Fruit fly (Drosophila melanogaster) whole organism, embryonic: ENCODE data around the gene LpR2.
A peak's percentile ranks its signal among the peaks of the same experiment; 100 is the strongest.

Source experiments
- ATbp ChIP-seq: fragments of 200-800 bp; sonication (Bioruptor generic); optimal IDR thresholded peaks from 2 replicates; lab custom pipeline; 2017; ENCODE audit warnings: missing biosample characterization, mild to moderate bottlenecking, missing genetic modification characterization, missing genetic modification reagents
- Abd-B ChIP-seq: fragments of 200-800 bp; sonication (Bioruptor generic); optimal IDR thresholded peaks from 2 replicates; lab custom pipeline; 2018; ENCODE audit warnings: missing biosample characterization, mild to moderate bottlenecking, missing genetic modification characterization, moderate library complexity
- C15 ChIP-seq: fragments of 200-800 bp; sonication (Bioruptor generic); IDR thresholded peaks from 3 replicates; pipeline ENCODE4 v1.3.6; 2022; ENCODE audit warnings: missing biosample characterization, missing genetic modification characterization
- CG10431 ChIP-seq: fragments of 200-800 bp; sonication (Bioruptor generic); optimal IDR thresholded peaks from 3 replicates; lab custom pipeline; 2018; ENCODE audit warnings: missing biosample characterization, mild to moderate bottlenecking, missing genetic modification characterization
- CG10565 ChIP-seq: fragments of 200-800 bp; sonication (Bioruptor generic); optimal IDR thresholded peaks from 3 replicates; lab custom pipeline; 2016; ENCODE audit warnings: missing biosample characterization, mild to moderate bottlenecking, missing genetic modification characterization
- CG10979 ChIP-seq: fragments of 200-800 bp; sonication (Bioruptor generic); optimal IDR thresholded peaks from 2 replicates; lab custom pipeline; 2018; ENCODE audit warnings: missing biosample characterization, mild to moderate bottlenecking, missing genetic modification characterization, moderate library complexity
- CG12744 ChIP-seq: fragments of 200-800 bp; sonication (Bioruptor generic); optimal IDR thresholded peaks from 2 replicates; lab custom pipeline; 2016; ENCODE audit warnings: missing biosample characterization, missing genetic modification characterization
- CG13624 ChIP-seq: fragments of 200-800 bp; sonication (Bioruptor generic); optimal IDR thresholded peaks from 2 replicates; lab custom pipeline; 2016; ENCODE audit warnings: missing biosample characterization, missing genetic modification characterization
- CG14050 ChIP-seq: fragments of 200-800 bp; sonication (Bioruptor generic); IDR thresholded peaks from 3 replicates; pipeline ENCODE4 v1.3.6; 2022; ENCODE audit warnings: missing biosample characterization, missing genetic modification characterization
- CG15269 ChIP-seq: fragments of 200-800 bp; sonication (Bioruptor generic); optimal IDR thresholded peaks from 2 replicates; lab custom pipeline; 2018; ENCODE audit warnings: missing biosample characterization, mild to moderate bottlenecking, missing genetic modification characterization, moderate library complexity
- CG15514 ChIP-seq: fragments of 200-800 bp; sonication (Bioruptor generic); optimal IDR thresholded peaks from 3 replicates; lab custom pipeline; 2017; ENCODE audit warnings: missing biosample characterization, missing genetic modification characterization, mild to moderate bottlenecking, moderate library complexity, missing genetic modification reagents
- CG3065 ChIP-seq: fragments of 200-800 bp; sonication (Bioruptor generic); optimal IDR thresholded peaks from 2 replicates; lab custom pipeline; 2016; ENCODE audit warnings: missing biosample characterization, missing genetic modification characterization
- CG4424 ChIP-seq: fragments of 200-800 bp; sonication (Bioruptor generic); optimal IDR thresholded peaks from 3 replicates; lab custom pipeline; 2016; ENCODE audit warnings: missing biosample characterization, missing genetic modification characterization
- CG4820 ChIP-seq: fragments of 200-800 bp; sonication (Bioruptor generic); optimal IDR thresholded peaks from 3 replicates; lab custom pipeline; 2016; ENCODE audit warnings: missing biosample characterization, missing genetic modification characterization
- CG6813 ChIP-seq: fragments of 200-800 bp; sonication (Bioruptor generic); optimal IDR thresholded peaks from 2 replicates; lab custom pipeline; 2017; ENCODE audit warnings: missing biosample characterization, missing genetic modification characterization, mild to moderate bottlenecking, moderate library complexity, missing genetic modification reagents
- CG7839 ChIP-seq: fragments of 200-800 bp; sonication (Bioruptor generic); optimal IDR thresholded peaks from 3 replicates; lab custom pipeline; 2018; ENCODE audit warnings: missing biosample characterization, mild to moderate bottlenecking, missing genetic modification characterization, moderate library complexity
- CG9215 ChIP-seq: fragments of 200-800 bp; sonication (Bioruptor generic); IDR thresholded peaks from 2 replicates; pipeline ENCODE4 v1.3.6; 2022; ENCODE audit warnings: missing biosample characterization, missing genetic modification characterization
- CG9932 ChIP-seq: fragments of 200-800 bp; sonication (Bioruptor generic); IDR thresholded peaks from 2 replicates; pipeline ENCODE4 v1.3.6; 2022; ENCODE audit warnings: missing biosample characterization, missing genetic modification characterization
- CrebB ChIP-seq: fragments of 200-800 bp; sonication (Bioruptor generic); optimal IDR thresholded peaks from 3 replicates; lab custom pipeline; 2018; ENCODE audit warnings: missing biosample characterization, mild to moderate bottlenecking, missing genetic modification characterization
- D ChIP-seq, 2 experiments: fragments of 200-800 bp in 1 of 2; fragments of >200 bp in 1 of 2; sonication (Bioruptor generic) in 1 of 2; optimal IDR thresholded peaks; 2 replicates in 1 of 2; 3 replicates in 1 of 2; lab custom pipeline; 2017; ENCODE audit warnings: mild to moderate bottlenecking in 1 of 2, missing biosample characterization in 1 of 2, missing genetic modification characterization in 1 of 2, missing genetic modification reagents in 1 of 2
- D19B ChIP-seq: fragments of 200-800 bp; sonication (Bioruptor generic); optimal IDR thresholded peaks from 2 replicates; lab custom pipeline; 2017; ENCODE audit warnings: missing biosample characterization, mild to moderate bottlenecking, missing genetic modification characterization
- Dad ChIP-seq: fragments of 200-800 bp; sonication (Bioruptor generic); optimal IDR thresholded peaks from 3 replicates; lab custom pipeline; 2016; ENCODE audit warnings: missing biosample characterization, missing genetic modification characterization
- Kr ChIP-seq: fragments of 200-800 bp; sonication (Bioruptor generic); optimal IDR thresholded peaks from 2 replicates; lab custom pipeline; 2017; ENCODE audit warnings: missing biosample characterization, mild to moderate bottlenecking, missing genetic modification characterization
- Mes4 ChIP-seq: fragments of 200-800 bp; sonication (Bioruptor generic); optimal IDR thresholded peaks from 2 replicates; lab custom pipeline; 2016; ENCODE audit warnings: missing biosample characterization, missing genetic modification characterization
- Neu2 ChIP-seq: fragments of 200-800 bp; sonication (Bioruptor generic); optimal IDR thresholded peaks from 3 replicates; lab custom pipeline; 2016; ENCODE audit warnings: missing biosample characterization, missing genetic modification characterization, borderline replicate concordance
- Oaz ChIP-seq: fragments of 200-800 bp; sonication (Bioruptor generic); IDR thresholded peaks from 2 replicates; pipeline ENCODE4 v1.3.6; 2022; ENCODE audit warnings: missing biosample characterization, missing genetic modification characterization
- Ravus ChIP-seq: fragments of 200-800 bp; sonication (Bioruptor generic); IDR thresholded peaks from 2 replicates; pipeline ENCODE4 v1.3.6; 2022; ENCODE audit warnings: missing biosample characterization, missing genetic modification characterization
- ash1 ChIP-seq: fragments of 200-800 bp; sonication (Bioruptor generic); optimal IDR thresholded peaks from 2 replicates; lab custom pipeline; 2018; ENCODE audit warnings: missing biosample characterization, mild to moderate bottlenecking, missing genetic modification characterization
- caup ChIP-seq: fragments of 200-800 bp; sonication (Bioruptor generic); optimal IDR thresholded peaks from 3 replicates; lab custom pipeline; 2017; ENCODE audit warnings: missing biosample characterization, mild to moderate bottlenecking, missing genetic modification characterization, moderate library complexity; ENCODE audit not compliant: severe bottlenecking
- crc ChIP-seq: fragments of 200-800 bp; sonication (Bioruptor generic); optimal IDR thresholded peaks from 2 replicates; lab custom pipeline; 2016; ENCODE audit warnings: missing biosample characterization, missing genetic modification characterization
- fru ChIP-seq: fragments of >200 bp; optimal IDR thresholded peaks from 2 replicates; lab custom pipeline; 2017
- gt ChIP-seq: fragments of 200-800 bp; sonication (Bioruptor generic); IDR thresholded peaks from 2 replicates; pipeline ENCODE4 v1.3.6; 2022; ENCODE audit warnings: missing biosample characterization, missing genetic modification characterization
- kah ChIP-seq: fragments of 200-800 bp; sonication (Bioruptor generic); optimal IDR thresholded peaks from 2 replicates; lab custom pipeline; 2018; ENCODE audit warnings: missing biosample characterization, mild to moderate bottlenecking, missing genetic modification characterization
- shn ChIP-seq: fragments of 200-800 bp; sonication (Bioruptor generic); optimal IDR thresholded peaks from 3 replicates; lab custom pipeline; 2016; ENCODE audit warnings: missing biosample characterization, missing genetic modification characterization
- sima ChIP-seq: fragments of 200-800 bp; sonication (Bioruptor generic); optimal IDR thresholded peaks from 2 replicates; lab custom pipeline; 2016; ENCODE audit warnings: missing biosample characterization, missing genetic modification characterization
- so ChIP-seq: fragments of 200-800 bp; sonication (Bioruptor generic); IDR thresholded peaks from 3 replicates; pipeline ENCODE4 v1.3.6; 2022; ENCODE audit warnings: missing biosample characterization, missing genetic modification characterization
- wdn ChIP-seq: fragments of 200-800 bp; sonication (Bioruptor generic); IDR thresholded peaks from 2 replicates; pipeline ENCODE4 v1.3.6; 2022; ENCODE audit warnings: missing biosample characterization, missing genetic modification characterization
- zen2 ChIP-seq: fragments of 200-800 bp; sonication (Bioruptor generic); IDR thresholded peaks from 3 replicates; pipeline ENCODE4 v1.3.6; 2022; ENCODE audit warnings: missing biosample characterization, missing genetic modification characterization; ENCODE audit not compliant: partially characterized antibody
- zf30C ChIP-seq: fragments of 200-800 bp; sonication (Bioruptor generic); optimal IDR thresholded peaks from 3 replicates; lab custom pipeline; 2018; ENCODE audit warnings: missing biosample characterization, mild to moderate bottlenecking, missing genetic modification characterization

Gene LpR2

DNA sequence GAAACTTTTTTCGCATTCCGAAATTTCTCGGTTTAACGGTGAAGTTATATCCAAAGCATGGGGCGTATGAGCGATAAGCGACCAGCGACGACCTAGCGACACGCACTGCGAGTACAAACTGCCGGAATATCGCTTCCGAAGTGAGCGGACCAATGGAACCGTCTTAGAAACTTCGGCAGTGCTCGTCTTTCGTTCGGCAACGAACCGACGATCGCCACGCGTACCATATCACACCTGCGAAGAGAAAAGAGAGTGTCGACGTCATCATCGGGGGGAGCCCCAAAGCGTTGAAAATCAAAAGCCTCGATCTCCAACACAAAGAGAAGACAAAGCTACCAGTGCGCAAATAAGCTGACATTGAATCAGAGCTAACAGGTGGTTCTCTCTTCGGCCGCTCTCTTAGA, at the start of gene LpR2 (continued):
- TF ChIP-seq Kr (GFP tag; lab: Kevin White, UChicago) (no peak), Oaz (GFP tag; lab: Robert Waterston, UW) (no peak), Dad (GFP tag; lab: Kevin White, UChicago) (no peak), so (GFP tag; lab: Robert Waterston, UW) (0 out of 3 replicates have a peak, but pooled peaks have one; percentile 16), CG15269 (tag; lab: Kevin White, UChicago) (no peak), gt (GFP tag; lab: Robert Waterston, UW) (no peak), CG9932 (no peak), D (optimal IDR thresholded peaks at IDR 0.05; lab: Kevin White, UChicago) (no peak), D (GFP tag; optimal IDR thresholded peaks at IDR 0.05; lab: Kevin White, UChicago) (no peak), CG15514 (GFP tag; lab: Kevin White, UChicago) (peak; percentile 1), CG6813 (GFP tag; lab: Kevin White, UChicago) (no peak), zen2 (GFP tag; lab: Robert Waterston, UW) (peak; percentile 57; the same call in 2 of the 3 replicates), wdn (no peak), CG3065 (GFP tag; lab: Kevin White, UChicago) (no peak), shn (GFP tag; lab: Kevin White, UChicago) (peak; percentile 2), caup (GFP tag; lab: Kevin White, UChicago) (peak; percentile 33)
- TF ChIP-seq, all 482 proteins: peak for 65

DNA sequence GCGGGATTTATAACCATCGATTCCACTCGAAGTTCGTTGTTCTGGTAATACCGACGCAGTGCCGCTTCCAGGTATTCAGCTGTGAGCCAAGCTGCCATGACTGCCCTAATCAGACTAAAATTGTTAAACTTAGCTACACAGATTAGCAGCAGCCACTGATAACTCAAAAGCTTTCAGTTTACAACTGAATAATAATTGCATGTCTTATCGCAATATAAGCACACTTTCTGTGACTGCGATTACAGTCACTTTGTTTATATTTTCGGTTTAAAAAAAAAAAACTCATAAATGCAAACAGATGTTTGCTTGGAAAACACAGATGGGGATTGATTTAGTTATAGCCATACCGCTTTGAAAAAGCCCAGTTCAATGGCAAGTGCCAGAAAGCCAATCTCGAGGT, 49.1 kb upstream of the LpR2 start, which contains the start of gene CG31380:
CG31380 (minus strand) TSS at position 101 of the 400 bp plus-strand sequence.
- TF ChIP-seq CG9932 (no peak), CG4424 (GFP tag; lab: Kevin White, UChicago) (no peak), ATbp (no peak), sima (GFP tag; lab: Kevin White, UChicago) (no peak), crc (no peak), C15 (GFP tag; lab: Robert Waterston, UW) (no peak), Neu2 (GFP tag; lab: Kevin White, UChicago) (no peak), CG12744 (no peak), CG7839 (tag; lab: Kevin White, UChicago) (no peak)

DNA sequence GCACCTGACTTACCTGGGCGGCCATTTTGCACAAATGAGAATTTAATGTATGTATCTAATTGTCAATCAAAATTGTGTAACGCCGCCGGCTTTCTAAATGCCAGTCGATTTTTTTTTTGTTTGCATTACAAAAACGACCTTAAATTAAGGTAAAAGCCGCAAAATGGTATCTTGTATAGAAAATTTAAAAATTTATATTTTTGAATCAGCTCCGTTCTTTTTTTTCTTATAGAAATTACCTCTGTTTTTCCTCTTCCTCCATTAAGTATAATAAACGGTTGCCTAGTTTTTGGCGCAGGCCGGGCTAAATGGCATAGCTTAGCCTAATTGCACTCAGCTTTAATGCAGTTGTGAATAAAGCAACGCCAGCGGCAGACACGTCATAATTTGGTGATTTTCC, 46.9 kb upstream of the LpR2 start, which contains the start of gene CG4960:
CG4960 (minus strand) TSS at position 101 of the 400 bp plus-strand sequence.
- TF ChIP-seq CG4820 (GFP tag; lab: Kevin White, UChicago): no peak
- no peak for TF ChIP-seq CG13624 (GFP tag; lab: Kevin White, UChicago)
- TF ChIP-seq fru (lab: Kevin White, UChicago): no peak
- no peak for TF ChIP-seq CG10565 (GFP tag; lab: Kevin White, UChicago)
- TF ChIP-seq CG14050 (GFP tag; lab: Robert Waterston, UW): no peak
- no peak for TF ChIP-seq kah (GFP tag; lab: Kevin White, UChicago)
- TF ChIP-seq CG9215: no peak
- TF ChIP-seq CrebB: no peak
- no peak for TF ChIP-seq ash1
- TF ChIP-seq Neu2 (GFP tag; lab: Kevin White, UChicago): no peak
- no peak for TF ChIP-seq zf30C (GFP tag; lab: Kevin White, UChicago)
- TF ChIP-seq Abd-B (GFP tag; lab: Kevin White, UChicago): no peak
- no peak for TF ChIP-seq CG10979 (tag; lab: Kevin White, UChicago)
- TF ChIP-seq Ravus (GFP tag; lab: Robert Waterston, UW): no peak
- no peak for TF ChIP-seq Mes4 (GFP tag; lab: Kevin White, UChicago)
- no peak for TF ChIP-seq D19B
- TF ChIP-seq CG10431 (GFP tag; lab: Kevin White, UChicago): no peak
